Worm (Caenorhabditis elegans): ENCODE data around the gene adm-2.

Gene adm-2

DNA sequence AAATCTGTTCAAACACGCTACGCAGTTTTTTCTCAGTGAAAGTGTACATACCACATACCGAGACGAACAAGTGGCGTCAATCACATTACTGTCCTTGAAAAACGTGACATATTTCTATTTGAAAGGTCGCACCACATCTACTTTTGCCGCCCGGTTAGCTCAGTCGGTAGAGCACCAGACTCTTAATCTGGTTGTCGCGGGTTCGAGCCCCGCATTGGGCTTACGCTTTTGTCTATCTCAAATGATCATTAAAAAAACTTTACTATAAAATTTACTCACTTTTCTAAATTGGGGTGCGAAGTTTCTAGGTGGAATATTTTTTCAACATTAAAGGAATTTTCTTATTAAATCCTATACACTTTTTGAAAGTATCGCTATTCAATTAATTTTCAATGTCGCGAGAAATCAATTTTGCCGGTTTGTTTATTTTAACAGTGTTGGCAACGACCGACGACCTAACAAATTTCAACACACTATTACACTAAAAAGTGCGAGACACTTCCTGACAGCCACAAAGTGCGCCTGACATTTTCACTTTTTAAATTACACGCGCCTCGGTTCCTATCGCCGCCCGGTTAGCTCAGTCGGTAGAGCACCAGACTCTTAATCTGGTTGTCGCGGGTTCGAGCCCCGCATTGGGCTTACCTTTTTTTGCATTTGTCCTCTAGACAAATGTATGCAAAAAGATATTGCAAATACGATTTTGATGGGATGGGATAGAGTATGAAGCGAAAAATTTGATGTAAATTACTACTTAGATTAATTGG, 42.6 kb downstream of the adm-2 start (continued):
- no peak for TF ChIP-seq sdz-12 (GFP tag; optimal IDR thresholded peaks at IDR 0.05)
- TF ChIP-seq lim-7 (GFP tag; IDR thresholded peaks at IDR 0.05) = peak; percentile 92
- no peak for TF ChIP-seq ZK546.5 (tag; optimal IDR thresholded peaks at IDR 0.05)
- peak; percentile 87 for TF ChIP-seq duxl-1 (tag; optimal IDR thresholded peaks at IDR 0.05; ENCODE audit: poor library complexity)
- peak; percentile 55; the same call in 1 of the 2 replicates for TF ChIP-seq nhr-42 (GFP tag; IDR thresholded peaks at IDR 0.05)
- no peak for TF ChIP-seq F37D6.2 (tag; optimal IDR thresholded peaks at IDR 0.05)
- TF ChIP-seq rbr-2 (tag; optimal IDR thresholded peaks at IDR 0.05) = peak; percentile 19
- TF ChIP-seq aly-2 (tag; optimal IDR thresholded peaks at IDR 0.05) = no peak
- TF ChIP-seq Y105C5A.15 (GFP tag; IDR thresholded peaks at IDR 0.05) = peak; percentile 95
- 0 out of 2 replicates have a peak, but pooled peaks have one; percentile 46 for TF ChIP-seq lin-1 (GFP tag; IDR thresholded peaks at IDR 0.05)
- no peak for TF ChIP-seq nhr-77 (tag; optimal IDR thresholded peaks at IDR 0.05)
- peak; percentile 86 for TF ChIP-seq egl-43 (GFP tag; IDR thresholded peaks at IDR 0.05)
- TF ChIP-seq madf-5 (GFP tag; IDR thresholded peaks at IDR 0.05) = 0 out of 4 replicates have a peak, but pooled peaks have one; percentile 45 to 80
- TF ChIP-seq ceh-44 (GFP tag; IDR thresholded peaks at IDR 0.05) = peak; percentile 69; the same call in 1 of the 2 replicates
- peak; percentile 93 for TF ChIP-seq dmd-8 (GFP tag; IDR thresholded peaks at IDR 0.05)
- peak; percentile 59 for TF ChIP-seq gei-8 (GFP tag; optimal IDR thresholded peaks at IDR 0.05)
- TF ChIP-seq spr-3 (GFP tag; optimal IDR thresholded peaks at IDR 0.05) = peak; percentile 2
- peak; percentile 12 for TF ChIP-seq hlh-11 (tag; optimal IDR thresholded peaks at IDR 0.05)
- peak; percentile 83 for TF ChIP-seq snpc-1.2 (GFP tag; IDR thresholded peaks at IDR 0.05)
- peak; percentile 65 for TF ChIP-seq hmg-1.1 (GFP tag; IDR thresholded peaks at IDR 0.05)
- peak; percentile 7 for TF ChIP-seq nhr-48 (tag; optimal IDR thresholded peaks at IDR 0.05)
- TF ChIP-seq F44E2.7 (GFP tag; IDR thresholded peaks at IDR 0.05) = peak; percentile 89
- TF ChIP-seq egl-27 (tag; optimal IDR thresholded peaks at IDR 0.05) = no peak
- TF ChIP-seq nhr-76 (tag; optimal IDR thresholded peaks at IDR 0.05) = no peak
- TF ChIP-seq vab-7 (GFP tag; IDR thresholded peaks at IDR 0.05) = peak; percentile 88
- no peak for TF ChIP-seq nhr-11 (tag; optimal IDR thresholded peaks at IDR 0.05)
- TF ChIP-seq zip-2 (tag; optimal IDR thresholded peaks at IDR 0.05) = no peak
- TF ChIP-seq R02D3.7 (tag; optimal IDR thresholded peaks at IDR 0.05) = no peak
- no peak for TF ChIP-seq unc-130 (GFP tag; optimal IDR thresholded peaks at IDR 0.05)
- peak; percentile 42 for TF ChIP-seq hlh-30 (tag; optimal IDR thresholded peaks at IDR 0.05; ENCODE audit: insufficient read depth)
- no peak for TF ChIP-seq ceh-82 (tag; optimal IDR thresholded peaks at IDR 0.05)
- no peak for TF ChIP-seq unc-39 (tag; optimal IDR thresholded peaks at IDR 0.05)
- TF ChIP-seq lin-29 (GFP tag; IDR thresholded peaks at IDR 0.05) = no peak
- TF ChIP-seq spr-1 (tag; optimal IDR thresholded peaks at IDR 0.05) = peak; percentile 38
- TF ChIP-seq Y75B8A.6 (GFP tag; IDR thresholded peaks at IDR 0.05) = no peak
- 0 out of 2 replicates have a peak, but pooled peaks have one; percentile 61 for TF ChIP-seq D1046.2 (GFP tag; IDR thresholded peaks at IDR 0.05)
- peak; percentile 51; the same call in 1 of the 2 replicates for TF ChIP-seq mxl-2 (GFP tag; conservative IDR thresholded peaks at IDR 0.05)
- peak; percentile 44 for TF ChIP-seq nhr-25 (tag; optimal IDR thresholded peaks at IDR 0.05; ENCODE audit: borderline replicate concordance, insufficient read depth)
- no peak for TF ChIP-seq dve-1 (tag; optimal IDR thresholded peaks at IDR 0.05; ENCODE audit: insufficient read depth)
- TF ChIP-seq pqm-1 (tag; optimal IDR thresholded peaks at IDR 0.05) = no peak
- TF ChIP-seq zfp-2 (tag; optimal IDR thresholded peaks at IDR 0.05) = peak; percentile 2
- TF ChIP-seq dpl-1 (GFP tag; optimal IDR thresholded peaks at IDR 0.05) = no peak
- no peak for TF ChIP-seq tag-97 (GFP tag; IDR thresholded peaks at IDR 0.05)
- TF ChIP-seq pha-4 (GFP tag; IDR thresholded peaks at IDR 0.05) = peak; percentile 57; the same call in 1 of the 2 replicates
- TF ChIP-seq pha-4 (tag; optimal IDR thresholded peaks at IDR 0.05) = no peak
- peak; percentile 74 for TF ChIP-seq lin-38 (GFP tag; IDR thresholded peaks at IDR 0.05)
- TF ChIP-seq mdt-29 (GFP tag; IDR thresholded peaks at IDR 0.05) = peak; percentile 55; the same call in 1 of the 2 replicates
- peak; percentile 3 for TF ChIP-seq F49E8.2 (tag; optimal IDR thresholded peaks at IDR 0.05; ENCODE audit: borderline replicate concordance)
- TF ChIP-seq nhr-111 (GFP tag; optimal IDR thresholded peaks at IDR 0.05) = no peak
